Worm (Caenorhabditis elegans) whole organism, mixed stage, embryonic: ENCODE results near the gene F14H3.5.
A peak's percentile ranks its signal among the peaks of the same experiment; 100 is the strongest.

Experiments
- M03D4.4 ChIP-seq: sonication (generic microtip); optimal IDR thresholded peaks from 2 replicates; lab custom pipeline; 2017; ENCODE audit warnings: mild to moderate bottlenecking, missing genetic modification characterization, missing compliant biosample characterization
- bed-3 ChIP-seq: fragments of 200-800 bp; sonication (Bioruptor generic); optimal IDR thresholded peaks from 3 replicates; lab custom pipeline; 2018; ENCODE audit warnings: mild to moderate bottlenecking, missing genetic modification characterization, moderate library complexity, missing compliant biosample characterization
- ceh-39 ChIP-seq: fragments of 150-350 bp; optimal IDR thresholded peaks from 2 replicates; lab custom pipeline; 2014; ENCODE audit warnings: missing biosample characterization, missing genetic modification characterization
- ceh-43 ChIP-seq: fragments of 200-800 bp; sonication (Bioruptor generic); optimal IDR thresholded peaks from 2 replicates; lab custom pipeline; 2018; ENCODE audit warnings: mild to moderate bottlenecking, missing genetic modification characterization, moderate library complexity, missing compliant biosample characterization
- ces-1 ChIP-seq: fragments of 150-350 bp; optimal IDR thresholded peaks from 2 replicates; lab custom pipeline; 2014; ENCODE audit warnings: missing biosample characterization, missing genetic modification reagents, missing genetic modification characterization
- cnd-1 ChIP-seq: fragments of 200-800 bp; sonication (Bioruptor generic); optimal IDR thresholded peaks from 2 replicates; lab custom pipeline; 2018; ENCODE audit warnings: mild to moderate bottlenecking, missing genetic modification characterization, missing compliant biosample characterization
- drap-1 ChIP-seq: fragments of 200-800 bp; sonication (Bioruptor generic); optimal IDR thresholded peaks from 3 replicates; lab custom pipeline; 2018; ENCODE audit warnings: mild to moderate bottlenecking, missing genetic modification characterization, missing compliant biosample characterization
- elt-3 ChIP-seq: fragments of 150-350 bp; optimal IDR thresholded peaks from 2 replicates; lab custom pipeline; 2014; ENCODE audit warnings: missing biosample characterization, missing genetic modification characterization
- hlh-1 ChIP-seq: fragments of 150-350 bp; optimal IDR thresholded peaks from 2 replicates; lab custom pipeline; 2014; ENCODE audit warnings: missing biosample characterization, missing genetic modification reagents, missing genetic modification characterization
- lin-13 ChIP-seq: fragments of 150-350 bp; optimal IDR thresholded peaks from 2 replicates; lab custom pipeline; 2014; ENCODE audit warnings: missing biosample characterization, missing genetic modification characterization
- lsy-2 ChIP-seq: fragments of 150-350 bp; optimal IDR thresholded peaks from 2 replicates; lab custom pipeline; 2014; ENCODE audit warnings: missing biosample characterization, missing genetic modification characterization
- mab-5 ChIP-seq: fragments of 150-350 bp; optimal IDR thresholded peaks from 2 replicates; lab custom pipeline; 2014; ENCODE audit warnings: missing biosample characterization, missing genetic modification characterization
- mep-1 ChIP-seq: fragments of 150-350 bp; optimal IDR thresholded peaks from 2 replicates; lab custom pipeline; 2017; ENCODE audit warnings: missing biosample characterization, missing genetic modification reagents, missing genetic modification characterization, inconsistent platforms
- mls-2 ChIP-seq: sonication (generic microtip); optimal IDR thresholded peaks from 2 replicates; lab custom pipeline; 2016; ENCODE audit warnings: mild to moderate bottlenecking, missing genetic modification characterization, moderate library complexity, missing compliant biosample characterization
- nhr-12 ChIP-seq: fragments of 150-350 bp; optimal IDR thresholded peaks from 2 replicates; lab custom pipeline; 2014; ENCODE audit warnings: missing biosample characterization, missing genetic modification characterization
- nhr-2 ChIP-seq: fragments of 150-350 bp; optimal IDR thresholded peaks from 2 replicates; lab custom pipeline; 2014; ENCODE audit warnings: missing biosample characterization, missing genetic modification characterization
- nhr-237 ChIP-seq: fragments of 150-350 bp; optimal IDR thresholded peaks from 2 replicates; lab custom pipeline; 2014; ENCODE audit warnings: missing biosample characterization, missing genetic modification characterization
- nhr-28 ChIP-seq: fragments of 150-350 bp; optimal IDR thresholded peaks from 2 replicates; lab custom pipeline; 2014; ENCODE audit warnings: missing biosample characterization, missing genetic modification characterization
- nhr-76 ChIP-seq: sonication (generic microtip); optimal IDR thresholded peaks from 2 replicates; lab custom pipeline; 2017; ENCODE audit warnings: missing biosample characterization, missing genetic modification characterization
- pha-4 ChIP-seq: fragments of 150-350 bp; optimal IDR thresholded peaks from 2 replicates; lab custom pipeline; 2018; ENCODE audit warnings: missing biosample characterization, missing genetic modification reagents, missing genetic modification characterization
- sem-2 ChIP-seq: fragments of 200-800 bp; sonication (Bioruptor generic); optimal IDR thresholded peaks from 2 replicates; lab custom pipeline; 2018; ENCODE audit warnings: mild to moderate bottlenecking, missing genetic modification characterization, missing compliant biosample characterization
- snpc-4 ChIP-seq: fragments of 150-350 bp; optimal IDR thresholded peaks from 2 replicates; lab custom pipeline; 2014; ENCODE audit warnings: missing biosample characterization, missing genetic modification characterization
- sptf-1 ChIP-seq: sonication (generic microtip); optimal IDR thresholded peaks from 2 replicates; lab custom pipeline; 2017; ENCODE audit warnings: mild to moderate bottlenecking, missing genetic modification characterization, moderate library complexity, missing compliant biosample characterization
- tbx-8 ChIP-seq: fragments of 200-800 bp; sonication (Bioruptor generic); optimal IDR thresholded peaks from 2 replicates; lab custom pipeline; 2018; ENCODE audit warnings: mild to moderate bottlenecking, missing genetic modification characterization, moderate library complexity, missing compliant biosample characterization
- unc-120 ChIP-seq: sonication (generic microtip); optimal IDR thresholded peaks from 2 replicates; lab custom pipeline; 2017; ENCODE audit warnings: missing genetic modification characterization, missing compliant biosample characterization; ENCODE audit not compliant: poor library complexity, severe bottlenecking
- unc-39 ChIP-seq: fragments of 150-350 bp; optimal IDR thresholded peaks from 2 replicates; lab custom pipeline; 2014; ENCODE audit warnings: missing biosample characterization, missing genetic modification characterization
- unc-62 ChIP-seq: fragments of 150-350 bp; optimal IDR thresholded peaks from 2 replicates; lab custom pipeline; 2014; ENCODE audit warnings: missing biosample characterization, missing genetic modification reagents, missing genetic modification characterization
- zip-8 ChIP-seq: fragments of 150-350 bp; optimal IDR thresholded peaks from 2 replicates; lab custom pipeline; 2014; ENCODE audit warnings: missing biosample characterization, missing genetic modification characterization
- ztf-11 ChIP-seq: fragments of 150-350 bp; optimal IDR thresholded peaks from 2 replicates; lab custom pipeline; 2014; ENCODE audit warnings: missing biosample characterization, missing genetic modification characterization

The F14H3.5 gene

DNA sequence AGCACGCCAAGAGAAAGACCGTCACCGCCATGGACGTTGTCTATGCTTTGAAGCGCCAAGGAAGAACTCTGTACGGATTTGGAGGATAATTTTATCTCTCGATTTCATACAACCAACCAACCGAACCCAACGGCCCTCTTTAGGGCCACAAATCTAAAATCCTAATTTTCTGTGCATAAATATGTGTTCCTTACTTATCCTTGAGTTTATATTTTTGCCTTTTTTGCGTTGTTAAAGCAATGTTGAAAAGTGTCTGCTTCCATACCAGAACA lies 14.2 kb downstream of the F14H3.5 start:
- no peak for TF ChIP-seq nhr-76 (tag; lab: Kevin White, UChicago)
- TF ChIP-seq unc-120 (tag; lab: Kevin White, UChicago), result no peak
- TF ChIP-seq sem-2 (GFP tag; lab: Kevin White, UChicago), result peak; percentile 9
- TF ChIP-seq M03D4.4 (tag; lab: Kevin White, UChicago), result no peak
- no peak for TF ChIP-seq unc-39 (tag; lab: Kevin White, UChicago)
- TF ChIP-seq tbx-8, result no peak
- no peak for TF ChIP-seq sptf-1 (tag; lab: Kevin White, UChicago)
- peak; percentile 24 for TF ChIP-seq zip-8 (tag; lab: Kevin White, UChicago)
- no peak for TF ChIP-seq mls-2 (tag; lab: Kevin White, UChicago)
- TF ChIP-seq hlh-1 (tag; lab: Kevin White, UChicago), result no peak
- no peak for TF ChIP-seq ces-1 (GFP tag; lab: Kevin White, UChicago)
- TF ChIP-seq nhr-28 (tag; lab: Kevin White, UChicago), result no peak
- no peak for TF ChIP-seq unc-62 (GFP tag; lab: Kevin White, UChicago)
- TF ChIP-seq, all 35 proteins: peak for 2

- peak; percentile 39 for TF ChIP-seq cnd-1
- TF ChIP-seq sptf-1 (tag; lab: Kevin White, UChicago), result peak; percentile 22
- TF ChIP-seq, all 35 proteins: peak for 2; not testable (repeated sequence) for 33
Measured at ce11 chrV:16041925-16042742, 14.7 kb downstream of the F14H3.5 start, which contains the start of the genes his-2 and his-1. Gene his-2 (minus strand): TSS chrV:16042283. Gene his-1 (plus strand): TSS chrV:16042520.

ce11 chrV:16041412-16041811 lies 15.4 kb downstream of the F14H3.5 start:
- peak; percentile 94 for TF ChIP-seq zip-8 (tag; lab: Kevin White, UChicago)
- TF ChIP-seq ceh-39 (tag; lab: Kevin White, UChicago), result peak; percentile 11
- TF ChIP-seq mab-5 (tag; lab: Kevin White, UChicago), result no peak

DNA sequence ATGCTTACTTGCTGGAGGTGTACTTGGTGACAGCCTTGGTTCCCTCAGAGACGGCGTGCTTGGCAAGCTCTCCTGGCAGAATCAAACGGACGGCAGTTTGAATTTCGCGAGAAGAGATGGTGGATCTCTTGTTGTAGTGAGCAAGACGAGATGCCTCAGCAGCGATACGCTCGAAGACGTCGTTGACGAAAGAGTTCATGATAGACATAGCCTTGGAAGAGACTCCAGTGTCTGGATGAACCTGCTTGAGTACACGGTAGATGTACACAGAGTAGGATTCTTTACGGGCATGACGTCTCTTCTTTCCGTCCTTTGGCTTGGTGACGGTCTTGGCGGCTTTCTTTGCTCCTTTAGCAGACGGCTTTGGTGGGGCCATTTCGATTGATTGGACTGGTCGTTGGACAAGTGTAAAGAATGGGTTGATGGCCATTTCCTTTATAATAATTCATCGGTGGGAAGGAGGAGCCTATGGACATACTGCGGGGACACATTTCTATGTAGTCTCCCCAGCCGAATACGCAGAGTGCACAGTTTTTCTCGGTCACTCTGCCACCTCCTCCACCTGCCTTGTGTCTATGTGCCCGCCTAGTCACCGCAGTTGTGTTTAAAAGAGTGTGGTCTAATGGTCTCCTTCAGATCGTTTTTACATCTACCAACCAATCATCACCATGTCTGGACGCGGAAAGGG lies 16.6 kb downstream of the F14H3.5 start, which contains the start of the genes his-4 and his-3:
his-4 (minus strand) TSS at position 376 of the 688 bp plus-strand sequence.
his-3 (plus strand) TSS at position 669 of the 688 bp plus-strand sequence.
- TF ChIP-seq pha-4, result peak; percentile 87
- peak; percentile 96 for TF ChIP-seq lin-13
- TF ChIP-seq M03D4.4 (tag; lab: Kevin White, UChicago), result peak; percentile 26
- peak; percentile 86 for TF ChIP-seq cnd-1
- TF ChIP-seq mep-1, result peak; percentile 57
- peak; percentile 86 for TF ChIP-seq ceh-39 (tag; lab: Kevin White, UChicago)
- peak; percentile 81 for TF ChIP-seq drap-1 (GFP tag; lab: Kevin White, UChicago)
- TF ChIP-seq sptf-1 (tag; lab: Kevin White, UChicago), result peak; percentile 24
- TF ChIP-seq zip-8 (tag; lab: Kevin White, UChicago), result peak; percentile 32
- TF ChIP-seq unc-62 (GFP tag; lab: Kevin White, UChicago), result peak; percentile 13
- TF ChIP-seq lsy-2 (tag; lab: Kevin White, UChicago), result peak; percentile 43
- TF ChIP-seq ztf-11 (tag; lab: Kevin White, UChicago), result peak; percentile 94
- TF ChIP-seq nhr-2 (tag; lab: Kevin White, UChicago), result peak; percentile 62

ce11 chrV:16036166-16036565 lies 20.7 kb downstream of the F14H3.5 start, which contains the start of gene T10C6.10:
Gene T10C6.10 (plus strand): TSS chrV:16036413.
- TF ChIP-seq bed-3 (GFP tag; lab: Kevin White, UChicago) (no peak), nhr-28 (tag; lab: Kevin White, UChicago) (no peak), mep-1 (no peak), sem-2 (GFP tag; lab: Kevin White, UChicago) (no peak), mls-2 (tag; lab: Kevin White, UChicago) (no peak), ceh-39 (tag; lab: Kevin White, UChicago) (no peak), nhr-76 (tag; lab: Kevin White, UChicago) (no peak), nhr-237 (tag; lab: Kevin White, UChicago) (no peak), unc-39 (tag; lab: Kevin White, UChicago) (no peak), nhr-12 (tag; lab: Kevin White, UChicago) (no peak), ces-1 (GFP tag; lab: Kevin White, UChicago) (no peak), ztf-11 (tag; lab: Kevin White, UChicago) (no peak), snpc-4 (tag; lab: Kevin White, UChicago) (no peak), tbx-8 (no peak), nhr-2 (tag; lab: Kevin White, UChicago) (no peak), elt-3 (tag; lab: Kevin White, UChicago) (no peak), unc-62 (GFP tag; lab: Kevin White, UChicago) (no peak), ceh-43 (no peak), cnd-1 (no peak), sptf-1 (tag; lab: Kevin White, UChicago) (no peak)
